Worm (Caenorhabditis elegans): Measurements from ENCODE around the gene F08F8.10.

DNA sequence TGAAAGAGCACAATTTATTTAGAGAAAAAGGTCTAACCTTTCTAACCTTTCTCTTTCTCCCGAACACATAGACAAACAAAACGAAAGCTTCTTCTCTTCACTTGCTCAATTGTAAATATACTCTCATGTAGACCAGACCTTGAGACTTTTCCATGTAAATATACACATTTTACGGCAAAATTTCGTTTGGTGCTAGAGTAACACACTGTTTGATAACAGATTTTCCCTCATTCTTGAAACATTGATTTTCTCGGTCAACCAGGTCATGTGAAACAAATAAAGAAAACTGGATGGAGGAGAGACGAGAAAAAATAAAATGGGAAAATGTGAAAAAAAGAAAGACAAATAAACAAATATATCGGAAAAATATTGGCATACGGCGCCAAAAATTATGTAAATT, 35.2 kb downstream of the F08F8.10 start:
- no peak for TF ChIP-seq ham-2 (GFP tag; optimal IDR thresholded peaks at IDR 0.05)
- TF ChIP-seq lsy-2 (tag; optimal IDR thresholded peaks at IDR 0.05), result no peak
- TF ChIP-seq snpc-4 (tag; optimal IDR thresholded peaks at IDR 0.05), result no peak
- no peak for TF ChIP-seq nhr-12 (tag; optimal IDR thresholded peaks at IDR 0.05)
- TF ChIP-seq unc-62 (GFP tag; optimal IDR thresholded peaks at IDR 0.05), result no peak
- no peak for TF ChIP-seq nhr-237 (tag; optimal IDR thresholded peaks at IDR 0.05)
- TF ChIP-seq mep-1 (tag; optimal IDR thresholded peaks at IDR 0.05), result no peak

Measured in whole organism, mixed stage, embryonic.